Worm (Caenorhabditis elegans) whole organism, L3 larva: ENCODE measurements around the gene slr-2.

Source experiments
- R02D3.7 ChIP-seq: fragments of 150-350 bp; optimal IDR thresholded peaks from 2 replicates; lab custom pipeline; 2014; ENCODE audit warnings: missing biosample characterization, missing genetic modification characterization
- ama-1 ChIP-seq: fragments of 150-350 bp; optimal IDR thresholded peaks from 2 replicates; lab custom pipeline; 2018
- ceh-16 ChIP-seq: sonication (generic microtip); optimal IDR thresholded peaks from 2 replicates; lab custom pipeline; 2017; ENCODE audit warnings: missing biosample characterization, missing genetic modification characterization
- ceh-28 ChIP-seq: fragments of 150-350 bp; optimal IDR thresholded peaks from 2 replicates; lab custom pipeline; 2014; ENCODE audit warnings: missing biosample characterization, missing genetic modification reagents, missing genetic modification characterization
- ceh-82 ChIP-seq: fragments of 150-350 bp; optimal IDR thresholded peaks from 2 replicates; lab custom pipeline; 2014; ENCODE audit warnings: missing biosample characterization, missing genetic modification characterization
- ceh-9 ChIP-seq: sonication (generic microtip); optimal IDR thresholded peaks from 2 replicates; lab custom pipeline; 2018; ENCODE audit warnings: missing biosample characterization, missing genetic modification characterization
- daf-12 ChIP-seq: fragments of 150-350 bp; optimal IDR thresholded peaks from 2 replicates; lab custom pipeline; 2014; ENCODE audit warnings: missing biosample characterization, missing genetic modification reagents, missing genetic modification characterization
- egl-27 ChIP-seq: sonication (generic microtip); optimal IDR thresholded peaks from 4 replicates; lab custom pipeline; 2017; ENCODE audit warnings: missing biosample characterization, missing genetic modification reagents, missing genetic modification characterization
- elt-3 ChIP-seq, 3 experiments: fragments of 150-350 bp in 1 of 3; sonication (generic microtip) in 2 of 3; optimal IDR thresholded peaks; 2 replicates in 2 of 3; 4 replicates in 1 of 3; lab custom pipeline; 2014 to 2017; ENCODE audit warnings: missing biosample characterization in 3 of 3, missing genetic modification characterization in 3 of 3
- fkh-2 ChIP-seq: fragments of 150-350 bp; optimal IDR thresholded peaks from 2 replicates; lab custom pipeline; 2014; ENCODE audit warnings: missing biosample characterization, missing genetic modification reagents, missing genetic modification characterization
- fos-1 ChIP-seq: fragments of 150-350 bp; optimal IDR thresholded peaks from 2 replicates; lab custom pipeline; 2014; ENCODE audit warnings: missing biosample characterization, missing genetic modification characterization
- hmg-11 ChIP-seq: sonication (generic microtip); optimal IDR thresholded peaks from 2 replicates; lab custom pipeline; 2016; ENCODE audit warnings: missing genetic modification characterization, missing compliant biosample characterization
- jun-1 ChIP-seq: fragments of 150-350 bp; optimal IDR thresholded peaks from 2 replicates; lab custom pipeline; 2014; ENCODE audit warnings: missing biosample characterization, missing genetic modification reagents, missing genetic modification characterization
- lin-39 ChIP-seq: fragments of 150-350 bp; optimal IDR thresholded peaks from 2 replicates; lab custom pipeline; 2018; ENCODE audit warnings: missing biosample characterization, missing genetic modification reagents, missing genetic modification characterization
- lsy-12 ChIP-seq: sonication (generic microtip); optimal IDR thresholded peaks from 2 replicates; lab custom pipeline; 2016; ENCODE audit warnings: mild to moderate bottlenecking, missing genetic modification characterization, missing compliant biosample characterization
- mdl-1 ChIP-seq: fragments of 150-350 bp; optimal IDR thresholded peaks from 2 replicates; lab custom pipeline; 2014; ENCODE audit warnings: missing biosample characterization, missing genetic modification characterization
- mml-1 ChIP-seq: fragments of 150-350 bp; sonication (generic microtip); optimal IDR thresholded peaks from 3 replicates; lab custom pipeline; 2014; ENCODE audit warnings: missing biosample characterization, missing genetic modification characterization
- nfya-1 ChIP-seq: sonication (generic microtip); optimal IDR thresholded peaks from 2 replicates; lab custom pipeline; 2017; ENCODE audit warnings: missing genetic modification characterization, mild to moderate bottlenecking, missing compliant biosample characterization, antibody characterized with exemption, moderate library complexity; ENCODE audit not compliant: insufficient read depth
- nhr-11 ChIP-seq: fragments of 150-350 bp; optimal IDR thresholded peaks from 2 replicates; lab custom pipeline; 2014; ENCODE audit warnings: missing biosample characterization, missing genetic modification characterization
- nhr-23 ChIP-seq: fragments of 150-350 bp; optimal IDR thresholded peaks from 2 replicates; lab custom pipeline; 2014; ENCODE audit warnings: missing biosample characterization, missing genetic modification reagents, missing genetic modification characterization
- nhr-237 ChIP-seq: fragments of 150-350 bp; optimal IDR thresholded peaks from 2 replicates; lab custom pipeline; 2014; ENCODE audit warnings: missing biosample characterization, missing genetic modification characterization
- nhr-25 ChIP-seq: sonication (generic microtip); optimal IDR thresholded peaks from 2 replicates; lab custom pipeline; 2017; ENCODE audit warnings: missing biosample characterization, missing genetic modification characterization
- nhr-28 ChIP-seq: fragments of 150-350 bp; optimal IDR thresholded peaks from 2 replicates; lab custom pipeline; 2014; ENCODE audit warnings: missing biosample characterization, missing genetic modification characterization
- nhr-43 ChIP-seq: sonication (generic microtip); optimal IDR thresholded peaks from 2 replicates; lab custom pipeline; 2016; ENCODE audit warnings: mild to moderate bottlenecking, missing genetic modification characterization, missing compliant biosample characterization; ENCODE audit not compliant: poor library complexity, severe bottlenecking
- nhr-67 ChIP-seq: fragments of 150-350 bp; optimal IDR thresholded peaks from 2 replicates; lab custom pipeline; 2014; ENCODE audit warnings: missing biosample characterization, missing genetic modification characterization
- nhr-76 ChIP-seq: fragments of 150-350 bp; sonication (generic microtip); optimal IDR thresholded peaks from 5 replicates; lab custom pipeline; 2014; ENCODE audit warnings: missing biosample characterization, missing genetic modification characterization
- nhr-77 ChIP-seq: fragments of 150-350 bp; optimal IDR thresholded peaks from 2 replicates; lab custom pipeline; 2014; ENCODE audit warnings: missing biosample characterization, missing genetic modification characterization
- sea-2 ChIP-seq: fragments of 150-350 bp; sonication (generic microtip); optimal IDR thresholded peaks from 4 replicates; lab custom pipeline; 2014; ENCODE audit warnings: missing biosample characterization, missing genetic modification reagents, missing genetic modification characterization
- skn-1 ChIP-seq: fragments of 150-350 bp; optimal IDR thresholded peaks from 2 replicates; lab custom pipeline; 2014; ENCODE audit warnings: missing biosample characterization, missing genetic modification characterization
- snpc-4 ChIP-seq: fragments of 150-350 bp; optimal IDR thresholded peaks from 2 replicates; lab custom pipeline; 2014; ENCODE audit warnings: missing biosample characterization, missing genetic modification characterization
- unc-39 ChIP-seq: sonication (generic microtip); optimal IDR thresholded peaks from 4 replicates; lab custom pipeline; 2017; ENCODE audit warnings: missing biosample characterization, missing genetic modification characterization
- unc-62 ChIP-seq: fragments of 150-350 bp; sonication (generic microtip); optimal IDR thresholded peaks from 4 replicates; lab custom pipeline; 2014; ENCODE audit warnings: missing biosample characterization, missing genetic modification reagents, missing genetic modification characterization
- ztf-4 ChIP-seq: fragments of 150-350 bp; optimal IDR thresholded peaks from 2 replicates; lab custom pipeline; 2014; ENCODE audit warnings: missing biosample characterization, missing genetic modification characterization

Gene slr-2

DNA sequence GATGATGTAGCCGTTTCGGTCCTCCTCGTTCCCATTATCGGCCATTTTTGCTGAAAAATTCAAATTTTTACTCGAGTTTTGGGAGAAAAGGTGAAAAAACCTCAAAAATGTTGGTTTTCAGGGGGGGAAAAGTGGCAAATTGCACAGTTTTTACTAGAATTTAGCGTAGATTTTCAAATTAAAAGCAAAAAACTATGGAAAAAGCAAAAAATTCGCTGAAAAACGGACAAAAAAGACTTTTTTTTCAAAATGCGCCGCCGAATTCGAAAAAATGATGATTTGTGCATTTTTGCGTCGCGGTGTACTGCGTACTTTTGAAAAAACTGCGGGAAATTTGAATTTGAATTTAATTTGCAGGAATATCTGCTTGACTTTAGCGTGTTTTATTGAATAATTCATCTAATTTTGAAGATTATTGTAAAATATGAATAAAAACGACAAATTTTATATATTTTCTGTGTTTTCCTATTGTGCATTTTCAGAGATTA lies 705 bp upstream of the slr-2 start, which contains the start of gene Y59A8B.12:
Y59A8B.12 (minus strand) TSS at position 51 of the 488 bp plus-strand sequence.
- TF ChIP-seq sea-2 (no peak), ceh-9 (no peak), nfya-1 (tag; lab: Kevin White, UChicago) (no peak), unc-39 (no peak)

DNA sequence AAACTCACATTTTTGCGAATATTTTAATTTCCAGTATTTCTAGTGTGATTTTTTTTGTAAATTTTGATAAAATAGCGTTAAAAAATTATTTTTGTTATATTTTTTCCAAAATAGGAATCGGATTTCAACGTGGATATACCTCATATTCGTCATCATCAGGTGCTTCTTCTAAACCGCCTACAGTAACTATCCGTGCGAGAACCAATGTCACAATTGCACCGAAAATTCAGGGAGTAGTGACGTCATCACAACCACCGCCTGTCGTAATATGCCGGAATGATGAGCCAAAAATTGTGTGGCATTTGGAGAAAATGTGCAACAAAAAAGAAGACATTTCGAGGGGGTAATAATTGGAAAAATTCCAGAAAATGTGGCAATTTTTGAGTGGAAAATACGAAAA lies 4.3 kb downstream of the slr-2 start:
- no peak for TF ChIP-seq ceh-16 (tag; lab: Kevin White, UChicago)
- no peak for TF ChIP-seq ceh-28 (tag; lab: Kevin White, UChicago)
- no peak for TF ChIP-seq snpc-4
- no peak for TF ChIP-seq nhr-25 (tag; lab: Kevin White, UChicago)
- TF ChIP-seq ztf-4: no peak
- no peak for TF ChIP-seq sea-2
- no peak for TF ChIP-seq nhr-43 (tag; lab: Kevin White, UChicago)
- no peak for TF ChIP-seq fos-1 (tag; lab: Kevin White, UChicago)
- no peak for TF ChIP-seq nhr-67 (tag; lab: Kevin White, UChicago)
- no peak for TF ChIP-seq fkh-2 (tag; lab: Kevin White, UChicago)
- no peak for TF ChIP-seq ceh-82
- TF ChIP-seq egl-27 (tag; lab: Kevin White, UChicago): no peak
- no peak for TF ChIP-seq nhr-77
- TF ChIP-seq, all 47 proteins: peak for 0

DNA sequence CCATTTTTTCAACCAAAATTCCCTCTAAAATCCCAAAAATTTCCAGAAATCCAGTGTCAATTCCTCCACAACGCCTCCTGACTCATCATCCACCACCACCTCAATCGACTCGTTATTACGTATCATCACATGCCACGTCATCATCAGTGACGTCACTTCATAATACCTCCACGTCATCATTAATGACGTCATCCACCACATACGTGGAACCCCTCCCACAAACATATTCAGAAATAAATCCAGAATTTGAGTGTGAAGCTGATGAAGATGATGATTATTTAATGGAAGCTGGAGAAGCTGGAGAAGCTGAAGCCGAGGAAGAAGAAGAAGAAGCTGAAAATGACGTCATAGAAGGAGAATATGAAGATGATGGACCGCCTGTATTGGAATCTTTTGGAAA lies 7.0 kb downstream of the slr-2 start:
- no peak for TF ChIP-seq nhr-67 (tag; lab: Kevin White, UChicago)
- TF ChIP-seq, all 47 proteins: peak for 0

- TF ChIP-seq jun-1 (tag; lab: Kevin White, UChicago) (no peak), lsy-12 (tag; lab: Kevin White, UChicago) (no peak), skn-1 (tag; lab: Kevin White, UChicago) (no peak), ceh-9 (no peak), nhr-237 (tag; lab: Kevin White, UChicago) (no peak), egl-27 (tag; lab: Kevin White, UChicago) (no peak), nfya-1 (tag; lab: Kevin White, UChicago) (no peak)
- TF ChIP-seq, all 47 proteins: peak for 0
Observed at ce11 chrV:18098387-18098786, 11.5 kb downstream of the slr-2 start, which contains the start of gene par-4. Gene par-4 (plus strand): TSS chrV:18098687.

DNA sequence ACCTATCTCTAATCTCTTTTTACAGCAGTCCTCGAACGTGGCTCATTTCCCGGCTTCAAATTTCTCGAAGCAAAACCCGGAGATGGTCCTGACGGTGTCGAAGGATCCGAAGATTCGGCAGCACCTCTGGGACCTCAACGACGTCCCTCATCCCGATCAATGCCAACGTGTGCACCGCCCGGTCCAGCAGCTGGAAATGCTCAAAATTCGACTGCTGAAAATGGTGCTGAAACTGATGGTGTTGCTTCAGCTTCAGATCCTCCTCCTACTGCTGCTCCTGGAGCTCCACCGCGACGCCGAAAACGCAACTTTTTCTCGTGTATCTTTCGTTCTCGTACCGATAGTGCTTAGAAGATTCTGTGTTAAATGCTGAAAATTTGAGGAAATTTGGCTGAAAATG lies 19.1 kb downstream of the slr-2 start:
- TF ChIP-seq nhr-76 (tag; lab: Kevin White, UChicago) (no peak), lin-39 (tag; lab: Kevin White, UChicago) (no peak), ceh-16 (tag; lab: Kevin White, UChicago) (no peak)

DNA sequence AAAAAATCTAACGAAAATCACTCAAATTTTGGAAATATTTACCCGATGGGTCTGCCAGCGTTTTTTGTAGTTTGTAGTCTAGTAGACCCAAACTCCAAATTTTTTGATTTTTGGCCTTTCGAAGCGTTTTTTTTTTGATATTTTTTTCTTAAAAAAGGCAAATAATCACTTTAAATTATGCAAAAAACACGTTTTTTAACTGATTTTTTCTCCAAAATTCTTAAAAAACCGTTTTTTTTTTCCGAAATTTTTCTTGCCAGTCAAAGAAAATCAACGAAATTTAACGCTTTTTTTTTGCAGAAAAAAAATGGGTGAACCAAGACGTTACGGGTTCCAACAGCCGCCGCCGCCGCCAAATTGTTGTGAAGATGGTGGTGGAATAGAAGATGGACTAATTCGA lies 21.0 kb downstream of the slr-2 start, which contains the start of gene Y37H2A.1:
Y37H2A.1 (plus strand) TSS at position 301 of the 400 bp plus-strand sequence.
- TF ChIP-seq ceh-82 (no peak), skn-1 (tag; lab: Kevin White, UChicago) (no peak), daf-12 (no peak), elt-3 (tag; optimal IDR thresholded peaks at IDR 0.05; lab: Kevin White, UChicago) (no peak), nhr-25 (tag; lab: Kevin White, UChicago) (no peak), R02D3.7 (tag; lab: Kevin White, UChicago) (no peak), mdl-1 (tag; lab: Kevin White, UChicago) (no peak), nhr-28 (tag; lab: Kevin White, UChicago) (no peak), nhr-76 (tag; lab: Kevin White, UChicago) (no peak), unc-62 (GFP tag; lab: Kevin White, UChicago) (no peak), nhr-67 (tag; lab: Kevin White, UChicago) (no peak), nhr-23 (tag; lab: Kevin White, UChicago) (no peak), nhr-77 (no peak), hmg-11 (no peak), ama-1 (lab: Kevin White, UChicago) (no peak), mml-1 (tag; lab: Kevin White, UChicago) (no peak), nhr-11 (tag; lab: Kevin White, UChicago) (no peak)
